Worm (Caenorhabditis elegans) whole organism, L1 larva: ENCODE results near the gene snai-1.

Source experiments
- C34B4.2 ChIP-seq: sonication (generic microtip); optimal IDR thresholded peaks from 2 replicates; lab custom pipeline; 2017; ENCODE audit warnings: mild to moderate bottlenecking, missing genetic modification characterization, missing compliant biosample characterization
- F16B12.6 ChIP-seq: fragments of 150-350 bp; optimal IDR thresholded peaks from 2 replicates; lab custom pipeline; 2014; ENCODE audit warnings: missing biosample characterization, missing genetic modification characterization
- alr-1 ChIP-seq: fragments of 200-800 bp; sonication (Bioruptor generic); optimal IDR thresholded peaks from 2 replicates; lab custom pipeline; 2018; ENCODE audit warnings: borderline replicate concordance, mild to moderate bottlenecking, missing genetic modification characterization, missing compliant biosample characterization
- blmp-1 ChIP-seq: fragments of 150-350 bp; optimal IDR thresholded peaks from 2 replicates; lab custom pipeline; 2014; ENCODE audit warnings: missing biosample characterization, missing genetic modification characterization
- ceh-8 ChIP-seq: fragments of 200-800 bp; sonication (Bioruptor generic); optimal IDR thresholded peaks from 2 replicates; lab custom pipeline; 2018; ENCODE audit warnings: mild to moderate bottlenecking, missing genetic modification characterization, moderate library complexity, missing compliant biosample characterization
- ceh-90 ChIP-seq: sonication (generic microtip); optimal IDR thresholded peaks from 2 replicates; lab custom pipeline; 2016; ENCODE audit warnings: missing genetic modification characterization, missing compliant biosample characterization
- dpl-1 ChIP-seq, 3 experiments: fragments of 150-350 bp in 2 of 3; sonication (generic microtip) in 1 of 3; optimal IDR thresholded peaks; 2 replicates each; lab custom pipeline; 2014 to 2017; ENCODE audit warnings: missing biosample characterization in 3 of 3, missing genetic modification characterization in 3 of 3, missing genetic modification reagents in 3 of 3
- efl-1 ChIP-seq, 4 experiments: fragments of 150-350 bp; optimal IDR thresholded peaks in 3 of 4; peaks in 1 of 4; 1 replicate in 1 of 4; 2 replicates in 3 of 4; lab custom pipeline; 2014; ENCODE audit warnings: missing biosample characterization in 2 of 4, missing genetic modification characterization in 2 of 4, missing genetic modification reagents in 2 of 4
- efl-3 ChIP-seq: fragments of 200-800 bp; sonication (Bioruptor generic); optimal IDR thresholded peaks from 2 replicates; lab custom pipeline; 2018; ENCODE audit warnings: mild to moderate bottlenecking, missing genetic modification characterization, missing compliant biosample characterization
- egl-13 ChIP-seq: sonication (generic microtip); optimal IDR thresholded peaks from 2 replicates; lab custom pipeline; 2016; ENCODE audit warnings: missing genotype, missing genetic modification reagents, missing genetic modification characterization, missing compliant biosample characterization
- egl-27 ChIP-seq, 2 experiments: fragments of 150-350 bp in 1 of 2; sonication (generic microtip); optimal IDR thresholded peaks; 3 replicates each; lab custom pipeline; 2017 to 2018; ENCODE audit warnings: missing biosample characterization in 2 of 2, missing genetic modification characterization in 2 of 2, missing genetic modification reagents in 2 of 2
- elt-2 ChIP-seq: sonication (generic microtip); optimal IDR thresholded peaks from 2 replicates; lab custom pipeline; 2016; ENCODE audit warnings: missing genetic modification characterization, mild to moderate bottlenecking, inconsistent platforms, missing compliant biosample characterization, missing genetic modification reagents
- elt-3 ChIP-seq, 6 experiments: fragments of 150-350 bp in 1 of 6; sonication (generic microtip); optimal IDR thresholded peaks; 2 replicates each; lab custom pipeline; 2017 to 2018; ENCODE audit warnings: missing biosample characterization in 6 of 6, missing genetic modification characterization in 6 of 6, inconsistent platforms in 1 of 6
- hpl-2 ChIP-seq: fragments of 150-350 bp; optimal IDR thresholded peaks from 2 replicates; lab custom pipeline; 2014; ENCODE audit warnings: missing biosample characterization, missing genetic modification reagents, missing genetic modification characterization
- jun-1 ChIP-seq: fragments of 150-350 bp; optimal IDR thresholded peaks from 2 replicates; lab custom pipeline; 2014; ENCODE audit warnings: missing biosample characterization, missing genetic modification reagents, missing genetic modification characterization
- lin-14 ChIP-seq: fragments of 200-800 bp; sonication (Bioruptor generic); optimal IDR thresholded peaks from 2 replicates; lab custom pipeline; 2018; ENCODE audit warnings: mild to moderate bottlenecking, missing genetic modification characterization, moderate library complexity, missing compliant biosample characterization
- lin-15B ChIP-seq: fragments of 150-350 bp; sonication (generic microtip); optimal IDR thresholded peaks from 3 replicates; lab custom pipeline; 2014; ENCODE audit warnings: missing biosample characterization, missing genetic modification characterization
- lin-35 ChIP-seq, 2 experiments: fragments of 150-350 bp; optimal IDR thresholded peaks; 2 replicates each; lab custom pipeline; 2014; ENCODE audit warnings: missing biosample characterization in 2 of 2, missing genetic modification characterization in 2 of 2, missing genetic modification reagents in 2 of 2
- lsy-2 ChIP-seq, 2 experiments: fragments of 150-350 bp; optimal IDR thresholded peaks; 2 replicates each; lab custom pipeline; 2014; ENCODE audit warnings: missing biosample characterization in 2 of 2, missing genetic modification characterization in 2 of 2
- mab-9 ChIP-seq: fragments of 200-800 bp; sonication (Bioruptor generic); IDR thresholded peaks from 2 replicates; pipeline ENCODE4 v1.3.6; 2022; ENCODE audit warnings: missing genetic modification reagents, missing genetic modification characterization, missing compliant biosample characterization
- mdl-1 ChIP-seq, 2 experiments: fragments of 150-350 bp; optimal IDR thresholded peaks; 2 replicates each; lab custom pipeline; 2014 to 2017; ENCODE audit warnings: missing biosample characterization in 2 of 2, missing genetic modification characterization in 2 of 2, inconsistent platforms in 1 of 2
- mef-2 ChIP-seq: fragments of 150-350 bp; optimal IDR thresholded peaks from 2 replicates; lab custom pipeline; 2014; ENCODE audit warnings: missing biosample characterization, missing genetic modification characterization
- mep-1 ChIP-seq: fragments of 150-350 bp; optimal IDR thresholded peaks from 2 replicates; lab custom pipeline; 2014; ENCODE audit warnings: missing biosample characterization, missing genetic modification characterization
- nhr-19 ChIP-seq: fragments of 200-800 bp; sonication (Bioruptor generic); conservative IDR thresholded peaks from 2 replicates; pipeline ENCODE4 v1.3.6; 2022; ENCODE audit warnings: missing genetic modification characterization, missing compliant biosample characterization
- nhr-20 ChIP-seq: sonication (generic microtip); optimal IDR thresholded peaks from 2 replicates; lab custom pipeline; 2016; ENCODE audit warnings: mild to moderate bottlenecking, missing genetic modification characterization, missing compliant biosample characterization
- nhr-237 ChIP-seq: fragments of 150-350 bp; optimal IDR thresholded peaks from 2 replicates; lab custom pipeline; 2014; ENCODE audit warnings: missing biosample characterization, missing genetic modification characterization
- nhr-71 ChIP-seq: sonication (generic microtip); optimal IDR thresholded peaks from 2 replicates; lab custom pipeline; 2016; ENCODE audit warnings: mild to moderate bottlenecking, missing genetic modification characterization, moderate library complexity, missing compliant biosample characterization
- nhr-77 ChIP-seq: fragments of 150-350 bp; optimal IDR thresholded peaks from 2 replicates; lab custom pipeline; 2014; ENCODE audit warnings: missing biosample characterization, missing genetic modification characterization
- nhr-85 ChIP-seq: sonication (generic microtip); peaks from one replicate; lab custom pipeline; 2016; ENCODE audit warnings: missing genetic modification characterization, inconsistent platforms, missing compliant biosample characterization
- nhr-90 ChIP-seq: sonication (generic microtip); optimal IDR thresholded peaks from 2 replicates; lab custom pipeline; 2016; ENCODE audit warnings: mild to moderate bottlenecking, missing genetic modification characterization, missing compliant biosample characterization; ENCODE audit not compliant: poor library complexity
- pqm-1 ChIP-seq: sonication (generic microtip); optimal IDR thresholded peaks from 3 replicates; lab custom pipeline; 2017; ENCODE audit warnings: missing biosample characterization, missing genetic modification characterization
- skn-1 ChIP-seq: fragments of 150-350 bp; optimal IDR thresholded peaks from 2 replicates; lab custom pipeline; 2014; ENCODE audit warnings: missing biosample characterization, missing genetic modification characterization
- snpc-4 ChIP-seq: fragments of 150-350 bp; optimal IDR thresholded peaks from 2 replicates; lab custom pipeline; 2014; ENCODE audit warnings: missing biosample characterization, missing genetic modification characterization
- snu-23 ChIP-seq: sonication (generic microtip); optimal IDR thresholded peaks from 2 replicates; lab custom pipeline; 2016; ENCODE audit warnings: missing genetic modification characterization, missing compliant biosample characterization
- sox-4 ChIP-seq: sonication (generic microtip); optimal IDR thresholded peaks from 2 replicates; lab custom pipeline; 2016; ENCODE audit warnings: missing genetic modification characterization, missing compliant biosample characterization
- tbx-2 ChIP-seq: sonication (generic microtip); optimal IDR thresholded peaks from 2 replicates; lab custom pipeline; 2016; ENCODE audit warnings: missing genetic modification characterization, missing compliant biosample characterization
- unc-86 ChIP-seq: sonication (generic microtip); optimal IDR thresholded peaks from 2 replicates; lab custom pipeline; 2016; ENCODE audit warnings: missing genetic modification characterization, missing compliant biosample characterization
- unc-98 ChIP-seq: fragments of 200-800 bp; sonication (Bioruptor generic); IDR thresholded peaks from 2 replicates; pipeline ENCODE4 v1.3.6; 2022; ENCODE audit warnings: missing genetic modification characterization, missing compliant biosample characterization
- vab-15 ChIP-seq: sonication (generic microtip); optimal IDR thresholded peaks from 2 replicates; lab custom pipeline; 2017; ENCODE audit warnings: missing genotype, mild to moderate bottlenecking, missing genetic modification characterization, missing compliant biosample characterization

Gene snai-1

ce11 chrIV:278284-278683, 35.2 kb downstream of the snai-1 start:
- TF ChIP-seq efl-1 (optimal IDR thresholded peaks at IDR 0.05; lab: Kevin White, UChicago) (no peak), efl-1 (GFP tag; optimal IDR thresholded peaks at IDR 0.05 in 1 of 2; lab: Kevin White, UChicago) (peak in 1 of 2 experiments; percentile 68), egl-13 (tag; lab: Kevin White, UChicago) (no peak)

ce11 chrIV:275146-275545, 38.4 kb downstream of the snai-1 start:
- TF ChIP-seq lin-35 (GFP tag; optimal IDR thresholded peaks at IDR 0.05; lab: Kevin White, UChicago): no peak
- TF ChIP-seq alr-1 (tag; lab: Kevin White, UChicago): no peak
- no peak for TF ChIP-seq ceh-90 (tag; lab: Kevin White, UChicago)
- no peak for TF ChIP-seq lin-15B
- TF ChIP-seq mab-9 (GFP tag; lab: Robert Waterston, UW): no peak
- TF ChIP-seq elt-2 (tag; lab: Kevin White, UChicago): peak; percentile 65
- peak in 1 of 2 experiments; percentile 3 for TF ChIP-seq lsy-2 (tag; optimal IDR thresholded peaks at IDR 0.05; lab: Kevin White, UChicago)
- no peak for TF ChIP-seq unc-98 (GFP tag; lab: Robert Waterston, UW)
- TF ChIP-seq hpl-2 (GFP tag; lab: Kevin White, UChicago): no peak
- TF ChIP-seq snpc-4 (tag; lab: Kevin White, UChicago): no peak

ce11 chrIV:274185-274584, 39.3 kb downstream of the snai-1 start, which contains the start of gene sma-10:
Gene sma-10 (plus strand): TSS chrIV:274420.
- no peak for TF ChIP-seq C34B4.2 (tag; lab: Kevin White, UChicago)
- no peak for TF ChIP-seq skn-1 (tag; lab: Kevin White, UChicago)
- TF ChIP-seq sox-4: no peak
- TF ChIP-seq mep-1 (tag; lab: Kevin White, UChicago): peak; percentile 28
- no peak for TF ChIP-seq unc-86 (tag; lab: Kevin White, UChicago)
- peak; percentile 9 for TF ChIP-seq nhr-85 (tag; lab: Kevin White, UChicago)
- peak in 2 of 3 experiments; percentile 7 to 21 for TF ChIP-seq dpl-1 (GFP tag; optimal IDR thresholded peaks at IDR 0.05; lab: Kevin White, UChicago)
- peak; percentile 55 for TF ChIP-seq snu-23 (GFP tag; lab: Kevin White, UChicago)
- TF ChIP-seq lsy-2 (tag; optimal IDR thresholded peaks at IDR 0.05; lab: Kevin White, UChicago): peak in 1 of 2 experiments; percentile 62
- peak; percentile 68 for TF ChIP-seq nhr-20 (tag; lab: Kevin White, UChicago)
- TF ChIP-seq nhr-90: peak; percentile 67
- no peak for TF ChIP-seq nhr-237 (tag; lab: Kevin White, UChicago)
- peak; percentile 63 for TF ChIP-seq blmp-1 (tag; lab: Kevin White, UChicago)
- TF ChIP-seq efl-3 (GFP tag; lab: Kevin White, UChicago): no peak
- peak; percentile 31 for TF ChIP-seq nhr-77 (tag; lab: Kevin White, UChicago)
- TF ChIP-seq nhr-19 (GFP tag; lab: Robert Waterston, UW): peak; percentile 24; the same call in 1 of the 2 replicates
- TF ChIP-seq elt-3 (tag; optimal IDR thresholded peaks at IDR 0.05; lab: Kevin White, UChicago): peak in 4 of 6 experiments; percentile 23 to 91 (median 56)
- peak in 1 of 2 experiments; percentile 72 for TF ChIP-seq lin-35 (GFP tag; optimal IDR thresholded peaks at IDR 0.05; lab: Kevin White, UChicago)
- peak; percentile 1 for TF ChIP-seq tbx-2 (tag; lab: Kevin White, UChicago)
- peak; percentile 91 for TF ChIP-seq elt-2 (tag; lab: Kevin White, UChicago)
- no peak for TF ChIP-seq mef-2 (tag; lab: Kevin White, UChicago)
- peak; percentile 71 for TF ChIP-seq pqm-1
- TF ChIP-seq F16B12.6: no peak
- TF ChIP-seq nhr-71 (tag; lab: Kevin White, UChicago): peak; percentile 61
- peak in 1 of 2 experiments; percentile 22 for TF ChIP-seq efl-1 (optimal IDR thresholded peaks at IDR 0.05; lab: Kevin White, UChicago)
- TF ChIP-seq efl-1 (GFP tag; optimal IDR thresholded peaks at IDR 0.05 in 1 of 2; lab: Kevin White, UChicago): peak in 1 of 2 experiments; percentile 32
- TF ChIP-seq jun-1 (tag; lab: Kevin White, UChicago): peak; percentile 35
- TF ChIP-seq lin-14 (GFP tag; lab: Kevin White, UChicago): peak; percentile 68
- no peak for TF ChIP-seq snpc-4 (tag; lab: Kevin White, UChicago)
- TF ChIP-seq egl-27 (tag; optimal IDR thresholded peaks at IDR 0.05; lab: Kevin White, UChicago): no peak
- TF ChIP-seq mdl-1 (tag; optimal IDR thresholded peaks at IDR 0.05; lab: Kevin White, UChicago): peak in 1 of 2 experiments; percentile 56
- no peak for TF ChIP-seq vab-15 (tag; lab: Kevin White, UChicago)
- TF ChIP-seq ceh-8 (GFP tag; lab: Kevin White, UChicago): no peak
